Fruit fly (Drosophila melanogaster) whole organism, embryonic: ENCODE measurements around the gene CG31882.

Experiments used
- BtbVII ChIP-seq: fragments of 200-800 bp; sonication (Bioruptor generic); optimal IDR thresholded peaks from 3 replicates; lab custom pipeline; 2017; ENCODE audit warnings: missing biosample characterization, mild to moderate bottlenecking, missing genetic modification characterization
- CG10267 ChIP-seq: fragments of 200-800 bp; sonication (Bioruptor generic); optimal IDR thresholded peaks from 2 replicates; lab custom pipeline; 2018; ENCODE audit warnings: missing biosample characterization, mild to moderate bottlenecking, missing genetic modification characterization, moderate library complexity
- CG13296 ChIP-seq: fragments of 200-800 bp; sonication (Bioruptor generic); optimal IDR thresholded peaks from 3 replicates; lab custom pipeline; 2018; ENCODE audit warnings: missing biosample characterization, mild to moderate bottlenecking, missing genetic modification characterization
- CG13894 ChIP-seq: fragments of 200-800 bp; sonication (Bioruptor generic); optimal IDR thresholded peaks from 3 replicates; lab custom pipeline; 2018; ENCODE audit warnings: missing biosample characterization, mild to moderate bottlenecking, missing genetic modification characterization, moderate library complexity
- CG14965 ChIP-seq: fragments of 200-800 bp; sonication (Bioruptor generic); optimal IDR thresholded peaks from 2 replicates; lab custom pipeline; 2016; ENCODE audit warnings: missing biosample characterization, missing genetic modification characterization, borderline replicate concordance
- CG15269 ChIP-seq: fragments of 200-800 bp; sonication (Bioruptor generic); optimal IDR thresholded peaks from 2 replicates; lab custom pipeline; 2018; ENCODE audit warnings: missing biosample characterization, mild to moderate bottlenecking, missing genetic modification characterization, moderate library complexity
- CG15479 ChIP-seq: fragments of 200-800 bp; sonication (Bioruptor generic); optimal IDR thresholded peaks from 3 replicates; lab custom pipeline; 2019; ENCODE audit warnings: missing biosample characterization, mild to moderate bottlenecking, missing genetic modification characterization, moderate library complexity
- CG31388 ChIP-seq: fragments of 200-800 bp; sonication (Bioruptor generic); optimal IDR thresholded peaks from 2 replicates; lab custom pipeline; 2016; ENCODE audit warnings: missing biosample characterization, missing genetic modification characterization
- CG32532 ChIP-seq: fragments of 200-800 bp; sonication (Bioruptor generic); IDR thresholded peaks from 2 replicates; pipeline ENCODE4 v1.3.6; 2022; ENCODE audit warnings: missing biosample characterization, missing genetic modification characterization
- CG3281 ChIP-seq: fragments of 200-800 bp; sonication (Bioruptor generic); optimal IDR thresholded peaks from 3 replicates; lab custom pipeline; 2017; ENCODE audit warnings: missing biosample characterization, mild to moderate bottlenecking, missing genetic modification characterization
- CG34376 ChIP-seq: fragments of 200-800 bp; sonication (Bioruptor generic); optimal IDR thresholded peaks from 2 replicates; lab custom pipeline; 2018; ENCODE audit warnings: missing biosample characterization, mild to moderate bottlenecking, missing genetic modification characterization
- CG3995 ChIP-seq: fragments of 200-800 bp; sonication (Bioruptor generic); optimal IDR thresholded peaks from 3 replicates; lab custom pipeline; 2016; ENCODE audit warnings: missing biosample characterization, missing genetic modification characterization
- CG43689 ChIP-seq: fragments of 200-800 bp; sonication (Bioruptor generic); IDR thresholded peaks from 2 replicates; pipeline ENCODE4 v1.3.6; 2022; ENCODE audit warnings: missing biosample characterization, missing genetic modification characterization
- CG4617 ChIP-seq: fragments of 200-800 bp; sonication (Bioruptor generic); optimal IDR thresholded peaks from 3 replicates; lab custom pipeline; 2016; ENCODE audit warnings: missing biosample characterization, missing genetic modification characterization, borderline replicate concordance
- CG6689 ChIP-seq: fragments of 200-800 bp; sonication (Bioruptor generic); IDR thresholded peaks from 2 replicates; pipeline ENCODE4 v1.3.6; 2022; ENCODE audit warnings: missing biosample characterization, missing genetic modification characterization
- CG7928 ChIP-seq: fragments of 200-800 bp; sonication (Bioruptor generic); optimal IDR thresholded peaks from 2 replicates; lab custom pipeline; 2017; ENCODE audit warnings: missing biosample characterization, mild to moderate bottlenecking, missing genetic modification characterization
- CG8765 ChIP-seq: fragments of 200-800 bp; sonication (Bioruptor generic); IDR thresholded peaks from 2 replicates; pipeline ENCODE4 v1.3.6; 2022; ENCODE audit warnings: missing biosample characterization, missing genetic modification characterization
- CHES-1-like ChIP-seq: fragments of 200-800 bp; sonication (Bioruptor generic); optimal IDR thresholded peaks from 2 replicates; lab custom pipeline; 2016; ENCODE audit warnings: missing biosample characterization, missing genetic modification characterization
- CTCF ChIP-seq: fragments of 200-800 bp; sonication (Bioruptor generic); optimal IDR thresholded peaks from 2 replicates; lab custom pipeline; 2017; ENCODE audit warnings: missing biosample characterization, mild to moderate bottlenecking, missing genetic modification characterization, moderate library complexity
- Dad ChIP-seq: fragments of 200-800 bp; sonication (Bioruptor generic); optimal IDR thresholded peaks from 3 replicates; lab custom pipeline; 2016; ENCODE audit warnings: missing biosample characterization, missing genetic modification characterization
- Deaf1 ChIP-seq: fragments of 200-800 bp; optimal IDR thresholded peaks from 3 replicates; lab custom pipeline; 2019; ENCODE audit warnings: missing biosample characterization, mild to moderate bottlenecking, missing genetic modification characterization, moderate library complexity
- Dll ChIP-seq: fragments of 200-800 bp; sonication (Bioruptor generic); IDR thresholded peaks from 4 replicates; pipeline ENCODE4 v1.3.6; 2022; ENCODE audit warnings: missing biosample characterization, missing genetic modification characterization; ENCODE audit not compliant: partially characterized antibody
- Fer2 ChIP-seq: fragments of 200-800 bp; sonication (Bioruptor generic); optimal IDR thresholded peaks from 2 replicates; lab custom pipeline; 2018; ENCODE audit warnings: missing biosample characterization, mild to moderate bottlenecking, missing genetic modification characterization, moderate library complexity
- GATAe ChIP-seq: fragments of 200-800 bp; sonication (Bioruptor generic); conservative IDR thresholded peaks from 2 replicates; pipeline ENCODE4 v1.3.6; 2022; ENCODE audit warnings: missing biosample characterization, missing genetic modification characterization
- Hr3 ChIP-seq: fragments of 200-800 bp; sonication (Bioruptor generic); optimal IDR thresholded peaks from 3 replicates; lab custom pipeline; 2016; ENCODE audit warnings: missing biosample characterization, missing genetic modification characterization
- Lpt ChIP-seq: fragments of >200 bp; optimal IDR thresholded peaks from 2 replicates; lab custom pipeline; 2018; ENCODE audit warnings: missing biosample characterization, missing genetic modification characterization
- MBD-R2 ChIP-seq: fragments of 200-800 bp; sonication (Bioruptor generic); IDR thresholded peaks from 2 replicates; pipeline ENCODE4 v1.3.6; 2022; ENCODE audit warnings: missing biosample characterization, missing genetic modification characterization
- Optix ChIP-seq: fragments of 200-800 bp; sonication (Bioruptor generic); IDR thresholded peaks from 3 replicates; pipeline ENCODE4 v1.3.6; 2022; ENCODE audit warnings: missing biosample characterization, missing genetic modification characterization
- Rfx ChIP-seq: fragments of 200-800 bp; sonication (Bioruptor generic); IDR thresholded peaks from 2 replicates; pipeline ENCODE4 v1.3.6; 2022; ENCODE audit warnings: missing biosample characterization, missing genetic modification characterization
- Sin3A ChIP-seq: fragments of >200 bp; optimal IDR thresholded peaks from 2 replicates; lab custom pipeline; 2018
- Ssrp ChIP-seq: fragments of 200-800 bp; sonication (Bioruptor generic); optimal IDR thresholded peaks from 2 replicates; lab custom pipeline; 2018; ENCODE audit warnings: missing biosample characterization, mild to moderate bottlenecking, missing genetic modification characterization, moderate library complexity
- Usf ChIP-seq: fragments of 200-800 bp; sonication (Bioruptor generic); optimal IDR thresholded peaks from 2 replicates; lab custom pipeline; 2017; ENCODE audit warnings: missing genotype, missing biosample characterization, missing genetic modification characterization
- ash1 ChIP-seq: fragments of 200-800 bp; sonication (Bioruptor generic); optimal IDR thresholded peaks from 2 replicates; lab custom pipeline; 2018; ENCODE audit warnings: missing biosample characterization, mild to moderate bottlenecking, missing genetic modification characterization
- crol ChIP-seq: fragments of 200-800 bp; sonication (Bioruptor generic); IDR thresholded peaks from 2 replicates; pipeline ENCODE4 v1.3.6; 2022; ENCODE audit warnings: missing biosample characterization, missing genetic modification characterization
- dimm ChIP-seq: fragments of 200-800 bp; sonication (Bioruptor generic); IDR thresholded peaks from 2 replicates; pipeline ENCODE4 v1.3.6; 2022; ENCODE audit warnings: missing biosample characterization, missing genetic modification characterization
- fd64A ChIP-seq: fragments of 200-800 bp; sonication (Bioruptor generic); optimal IDR thresholded peaks from 3 replicates; lab custom pipeline; 2018; ENCODE audit warnings: missing biosample characterization, mild to moderate bottlenecking, missing genetic modification characterization
- grn ChIP-seq: fragments of 200-800 bp; sonication (Bioruptor generic); optimal IDR thresholded peaks from 3 replicates; lab custom pipeline; 2017; ENCODE audit warnings: missing biosample characterization, missing genetic modification characterization
- hkb ChIP-seq, 2 experiments: fragments of 200-800 bp in 1 of 2; fragments of >200 bp in 1 of 2; sonication (Bioruptor generic) in 1 of 2; IDR thresholded peaks in 1 of 2; optimal IDR thresholded peaks in 1 of 2; 2 replicates each; pipeline versions ENCODE4 v1.3.6 to Lab custom; 2017 to 2022; ENCODE audit warnings: missing biosample characterization in 1 of 2, missing genetic modification characterization in 1 of 2
- insv ChIP-seq, 2 experiments: fragments of 200-800 bp; sonication (Bioruptor generic); optimal IDR thresholded peaks; 3 replicates each; lab custom pipeline; 2016 to 2018; ENCODE audit warnings: missing biosample characterization in 2 of 2, missing genetic modification characterization in 2 of 2
- inv ChIP-seq: fragments of 200-800 bp; sonication (Bioruptor generic); IDR thresholded peaks from 2 replicates; pipeline ENCODE4 v1.3.6; 2022; ENCODE audit warnings: missing biosample characterization, missing genetic modification characterization; ENCODE audit not compliant: partially characterized antibody
- kay ChIP-seq: fragments of 200-800 bp; sonication (Bioruptor generic); optimal IDR thresholded peaks from 2 replicates; lab custom pipeline; 2016; ENCODE audit warnings: missing biosample characterization, missing genetic modification characterization
- lab ChIP-seq: fragments of 200-800 bp; sonication (Bioruptor generic); optimal IDR thresholded peaks from 3 replicates; lab custom pipeline; 2017; ENCODE audit warnings: missing biosample characterization, missing genetic modification characterization, mild to moderate bottlenecking, moderate library complexity, missing genetic modification reagents
- mirr ChIP-seq: fragments of 200-800 bp; sonication (Bioruptor generic); optimal IDR thresholded peaks from 3 replicates; lab custom pipeline; 2018; ENCODE audit warnings: missing biosample characterization, mild to moderate bottlenecking, missing genetic modification characterization
- nom ChIP-seq: fragments of 200-800 bp; sonication (Bioruptor generic); optimal IDR thresholded peaks from 2 replicates; lab custom pipeline; 2017; ENCODE audit warnings: missing biosample characterization, missing genetic modification characterization, mild to moderate bottlenecking, moderate library complexity, missing genetic modification reagents
- oc ChIP-seq: fragments of 200-800 bp; sonication (Bioruptor generic); optimal IDR thresholded peaks from 2 replicates; lab custom pipeline; 2018; ENCODE audit warnings: missing biosample characterization, mild to moderate bottlenecking, missing genetic modification characterization, moderate library complexity
- otp ChIP-seq: fragments of 200-800 bp; sonication (Bioruptor generic); IDR thresholded peaks from 3 replicates; pipeline ENCODE4, ENCODE4 v1.3.6; 2022; ENCODE audit warnings: missing biosample characterization, missing genetic modification characterization
- phol ChIP-seq: fragments of 200-800 bp; sonication (Bioruptor generic); optimal IDR thresholded peaks from 3 replicates; lab custom pipeline; 2018; ENCODE audit warnings: missing biosample characterization, mild to moderate bottlenecking, missing genetic modification characterization, moderate library complexity
- shn ChIP-seq: fragments of 200-800 bp; sonication (Bioruptor generic); optimal IDR thresholded peaks from 3 replicates; lab custom pipeline; 2016; ENCODE audit warnings: missing biosample characterization, missing genetic modification characterization
- vvl ChIP-seq: fragments of 200-800 bp; sonication (Bioruptor generic); IDR thresholded peaks from 2 replicates; pipeline ENCODE4 v1.3.6; 2022; ENCODE audit warnings: missing biosample characterization, missing genetic modification characterization

CG31882 gene

dm6 chr2L:9613006-9613690 is 11.9 kb downstream of the CG31882 start, which contains the start of gene Trx2 (continued):
- TF ChIP-seq fd64A (GFP tag; lab: Kevin White, UChicago) (peak; percentile 1), Ssrp (tag; lab: Kevin White, UChicago) (no peak), CG3281 (GFP tag; lab: Kevin White, UChicago) (peak; percentile 8), lab (GFP tag; lab: Kevin White, UChicago) (peak; percentile 54), inv (GFP tag; lab: Robert Waterston, UW) (no peak; the same call in 1 of the 2 replicates), CG15269 (tag; lab: Kevin White, UChicago) (peak; percentile 40), Dad (no peak), Usf (no peak), CG15479 (GFP tag; lab: Kevin White, UChicago) (no peak), otp (GFP tag; lab: Robert Waterston, UW) (peak; percentile 56; the same call in 1 of the 3 replicates), CG4617 (GFP tag; lab: Kevin White, UChicago) (no peak), dimm (GFP tag; lab: Robert Waterston, UW) (no peak), CG3995 (GFP tag; lab: Kevin White, UChicago) (no peak), CG6689 (0 out of 2 replicates have a peak, but pooled peaks have one; percentile 6), mirr (GFP tag; lab: Kevin White, UChicago) (peak; percentile 67), Optix (no peak), kay (peak; percentile 76), CG10267 (tag; lab: Kevin White, UChicago) (no peak), CG31388 (GFP tag; lab: Kevin White, UChicago) (no peak), Lpt (GFP tag; lab: Kevin White, UChicago) (no peak), CHES-1-like (GFP tag; lab: Kevin White, UChicago) (peak; percentile 43), CG7928 (GFP tag; lab: Kevin White, UChicago) (no peak), vvl (GFP tag; lab: Robert Waterston, UW) (peak; percentile 65; the same call in 1 of the 2 replicates), phol (tag; lab: Kevin White, UChicago) (no peak), oc (tag; lab: Kevin White, UChicago) (peak; percentile 14), Hr3 (GFP tag; lab: Kevin White, UChicago) (no peak), grn (peak; percentile 23), CG8765 (GFP tag; lab: Robert Waterston, UW) (no peak), ash1 (GFP tag; lab: Kevin White, UChicago) (no peak), Dll (0 out of 4 replicates have a peak, but pooled peaks have one; percentile 17), CG13894 (tag; lab: Kevin White, UChicago) (peak; percentile 36), shn (GFP tag; lab: Kevin White, UChicago) (no peak), insv (GFP tag; optimal IDR thresholded peaks at IDR 0.05; lab: Kevin White, UChicago) (peak in 1 of 2 experiments; percentile 67), nom (GFP tag; lab: Kevin White, UChicago) (peak; percentile 71), GATAe (no peak), Deaf1 (peak; percentile 30), CG13296 (GFP tag; lab: Kevin White, UChicago) (peak; percentile 26), Fer2 (tag; lab: Kevin White, UChicago) (no peak), BtbVII (GFP tag; lab: Kevin White, UChicago) (peak; percentile 1), CG14965 (no peak), hkb (optimal IDR thresholded peaks at IDR 0.05; lab: Kevin White, UChicago) (peak; percentile 45), hkb (GFP tag; IDR thresholded peaks at IDR 0.05; lab: Robert Waterston, UW) (peak; percentile 49; the same call in 1 of the 2 replicates), CG43689 (GFP tag; lab: Robert Waterston, UW) (no peak), CG32532 (GFP tag; lab: Robert Waterston, UW) (peak; percentile 33; the same call in 1 of the 2 replicates), MBD-R2 (0 out of 2 replicates have a peak, but pooled peaks have one; percentile 30), Rfx (GFP tag; lab: Robert Waterston, UW) (peak; percentile 48; the same call in 1 of the 2 replicates), CG34376 (GFP tag; lab: Kevin White, UChicago) (peak; percentile 77), Sin3A (peak; percentile 49), crol (GFP tag; lab: Robert Waterston, UW) (no peak), CTCF (GFP tag; lab: Kevin White, UChicago) (peak; percentile 93)
